Worm (Caenorhabditis elegans) whole organism, L1 larva: Measurements from ENCODE around the gene zip-3.

Experiments
- ama-1 ChIP-seq: fragments of 150-350 bp; optimal IDR thresholded peaks from 2 replicates; lab custom pipeline; 2014
- ceh-82 ChIP-seq, 3 experiments: fragments of 150-350 bp in 1 of 3; sonication (generic microtip) in 2 of 3; optimal IDR thresholded peaks; 2 replicates each; lab custom pipeline; 2014 to 2017; ENCODE audit warnings: missing biosample characterization in 3 of 3, missing genetic modification characterization in 3 of 3
- dpl-1 ChIP-seq, 3 experiments: fragments of 150-350 bp in 2 of 3; sonication (generic microtip) in 1 of 3; optimal IDR thresholded peaks; 2 replicates each; lab custom pipeline; 2014 to 2017; ENCODE audit warnings: missing biosample characterization in 3 of 3, missing genetic modification characterization in 3 of 3, missing genetic modification reagents in 3 of 3
- fkh-10 ChIP-seq: sonication (generic microtip); optimal IDR thresholded peaks from 2 replicates; lab custom pipeline; 2017; ENCODE audit warnings: missing biosample characterization, missing genetic modification reagents, missing genetic modification characterization
- mab-9 ChIP-seq: fragments of 200-800 bp; sonication (Bioruptor generic); IDR thresholded peaks from 2 replicates; pipeline ENCODE4 v1.3.6; 2022; ENCODE audit warnings: missing genetic modification reagents, missing genetic modification characterization, missing compliant biosample characterization
- mdl-1 ChIP-seq, 2 experiments: fragments of 150-350 bp; optimal IDR thresholded peaks; 2 replicates each; lab custom pipeline; 2014 to 2017; ENCODE audit warnings: missing biosample characterization in 2 of 2, missing genetic modification characterization in 2 of 2, inconsistent platforms in 1 of 2

DNA sequence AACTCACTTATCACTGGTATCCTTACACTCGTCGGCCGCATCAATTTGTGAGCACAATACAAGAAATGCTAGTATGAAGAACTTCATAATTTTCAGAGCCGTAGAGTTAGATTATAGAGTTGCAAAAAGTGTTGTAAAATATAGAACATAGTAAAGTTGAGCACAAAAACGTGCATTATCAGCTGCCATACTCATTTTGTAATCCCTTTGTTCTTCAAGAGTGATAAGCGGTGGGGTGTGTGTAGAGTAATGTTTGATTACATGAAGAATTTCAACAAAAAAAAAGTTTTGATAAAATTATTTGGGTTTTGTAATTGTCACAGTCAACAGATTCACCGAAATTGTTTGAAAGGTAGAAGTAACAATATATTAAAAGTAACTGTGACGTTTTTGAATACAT, 25.7 kb upstream of the zip-3 start, which contains the start of the genes Y39G8B.13 and Y39G8B.10:
- TF ChIP-seq ceh-82 (tag; optimal IDR thresholded peaks at IDR 0.05; lab: Kevin White, UChicago) (no peak), fkh-10 (GFP tag; lab: Kevin White, UChicago) (no peak), ama-1 (lab: Kevin White, UChicago) (no peak), mdl-1 (tag; optimal IDR thresholded peaks at IDR 0.05; lab: Kevin White, UChicago) (no peak), mab-9 (GFP tag; lab: Robert Waterston, UW) (no peak), dpl-1 (GFP tag; optimal IDR thresholded peaks at IDR 0.05; lab: Kevin White, UChicago) (no peak)
